Fruit fly (Drosophila melanogaster) whole organism, pupa: Measurements from ENCODE around the gene CG11710.

Source experiments
- CG12605 ChIP-seq: fragments of 200-800 bp; sonication (Bioruptor generic); IDR thresholded peaks from 2 replicates; pipeline ENCODE4 v1.3.6; 2022; ENCODE audit warnings: missing biosample characterization, missing genetic modification characterization
- CG14655 ChIP-seq: fragments of 200-800 bp; sonication (Bioruptor generic); optimal IDR thresholded peaks from 3 replicates; lab custom pipeline; 2017; ENCODE audit warnings: mild to moderate bottlenecking, missing biosample characterization, missing genetic modification reagents, missing genetic modification characterization
- D1 ChIP-seq: fragments of 200-800 bp; sonication (Bioruptor generic); optimal IDR thresholded peaks from 2 replicates; lab custom pipeline; 2018; ENCODE audit warnings: missing biosample characterization, mild to moderate bottlenecking, missing genetic modification characterization, moderate library complexity
- gl ChIP-seq: fragments of 200-800 bp; sonication (Bioruptor generic); optimal IDR thresholded peaks from 2 replicates; lab custom pipeline; 2018; ENCODE audit warnings: missing biosample characterization, mild to moderate bottlenecking, missing genetic modification characterization
- rn ChIP-seq: fragments of 200-800 bp; sonication (Bioruptor generic); IDR thresholded peaks from 2 replicates; pipeline ENCODE4 v1.3.6; 2022; ENCODE audit warnings: missing biosample characterization, missing genetic modification characterization

DNA sequence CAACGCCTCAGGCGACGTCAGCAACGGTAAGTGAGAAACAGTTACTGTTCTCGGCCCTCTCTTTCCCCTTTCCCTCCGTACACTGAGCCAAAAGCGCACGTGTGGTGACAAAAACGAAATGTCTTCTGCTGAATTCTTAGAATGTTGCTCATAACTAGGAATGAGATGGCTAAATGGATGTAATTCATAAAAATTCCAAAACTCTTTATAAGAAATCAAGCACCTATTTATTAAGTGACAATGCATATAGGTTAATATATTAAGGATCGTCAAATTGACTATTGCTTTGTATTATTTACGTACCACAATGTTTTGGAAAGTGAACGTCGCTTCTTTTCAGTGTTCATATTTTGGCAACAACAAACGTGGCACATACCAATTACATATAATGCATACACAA, 5.1 kb upstream of the CG11710 start:
- TF ChIP-seq D1 (tag; lab: Kevin White, UChicago) (no peak), gl (no peak), CG14655 (no peak), rn (GFP tag; lab: Robert Waterston, UW) (no peak), CG12605 (GFP tag; lab: Robert Waterston, UW) (no peak)
